Worm (Caenorhabditis elegans) whole organism, L4/young adult: ENCODE results near the gene F47F2.3.

Experiments used
- W03F9.2 ChIP-seq: fragments of 150-350 bp; optimal IDR thresholded peaks from 2 replicates; lab custom pipeline; 2014; ENCODE audit warnings: missing biosample characterization, missing genetic modification characterization
- him-1 ChIP-seq: sonication (generic microtip); optimal IDR thresholded peaks from 2 replicates; lab custom pipeline; 2016; ENCODE audit warnings: missing genotype, missing genetic modification reagents, missing genetic modification characterization, missing compliant biosample characterization

ce11 chrX:3944073-3944472 is 48.6 kb upstream of the F47F2.3 start:
- TF ChIP-seq him-1 (tag; lab: Kevin White, UChicago): no peak
- no peak for TF ChIP-seq W03F9.2 (tag; lab: Kevin White, UChicago)
